Worm (Caenorhabditis elegans) whole organism, L4/young adult: ENCODE data around the gene lgc-47.

ENCODE experiments used
- dao-5 ChIP-seq: sonication (generic microtip); optimal IDR thresholded peaks from 2 replicates; lab custom pipeline; 2016; ENCODE audit warnings: missing genotype, missing genetic modification characterization, moderate library complexity, missing compliant biosample characterization
- him-1 ChIP-seq: sonication (generic microtip); optimal IDR thresholded peaks from 2 replicates; lab custom pipeline; 2016; ENCODE audit warnings: missing genotype, missing genetic modification reagents, missing genetic modification characterization, missing compliant biosample characterization

- TF ChIP-seq him-1 (tag; lab: Kevin White, UChicago), result no peak
- no peak for TF ChIP-seq dao-5 (tag; lab: Kevin White, UChicago)
Observed at ce11 chrX:9848214-9848789, 40.8 kb upstream of the lgc-47 start.
